Worm (Caenorhabditis elegans) whole organism, midembryonic: Measurements from ENCODE around the gene spe-29.

Source experiments
- T22C8.4 ChIP-seq: fragments of 200-800 bp; sonication (Bioruptor generic); IDR thresholded peaks from 2 replicates; pipeline ENCODE4 v1.3.6; 2022; ENCODE audit warnings: missing genetic modification characterization, missing compliant biosample characterization
- cog-1 ChIP-seq: sonication (generic microtip); optimal IDR thresholded peaks from 2 replicates; lab custom pipeline; 2016; ENCODE audit warnings: missing genetic modification characterization, missing compliant biosample characterization
- flt-1 ChIP-seq: fragments of 200-800 bp; sonication (Bioruptor generic); IDR thresholded peaks from 2 replicates; pipeline ENCODE4 v1.3.6; 2022; ENCODE audit warnings: missing genetic modification characterization, missing compliant biosample characterization
- ztf-29 ChIP-seq: fragments of 200-800 bp; sonication (Bioruptor generic); IDR thresholded peaks from 2 replicates; pipeline ENCODE4 v1.3.6; 2022; ENCODE audit warnings: missing genetic modification reagents, missing genetic modification characterization, missing compliant biosample characterization

DNA sequence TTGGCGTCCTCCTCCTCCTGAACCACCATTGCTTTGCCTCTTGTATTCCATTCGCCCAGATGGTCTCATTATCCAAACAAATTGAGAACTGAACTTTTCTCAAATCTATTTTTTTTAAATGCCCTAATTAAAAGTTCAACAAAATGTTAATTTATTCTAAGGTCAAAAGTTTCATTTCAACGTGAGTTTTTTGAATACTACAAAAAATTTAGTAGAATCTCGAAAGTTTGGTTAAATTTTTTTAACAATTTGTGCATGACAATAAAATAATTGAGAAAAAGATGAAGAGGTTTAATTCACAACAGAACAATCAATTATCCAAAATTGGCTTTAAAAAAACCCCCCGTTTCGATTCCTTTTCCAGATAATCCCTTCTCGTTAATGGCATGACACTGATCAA, 41.7 kb upstream of the spe-29 start, which contains the start of gene F32B6.4:
- TF ChIP-seq flt-1 (GFP tag; lab: Robert Waterston, UW), result no peak
- TF ChIP-seq T22C8.4 (GFP tag; lab: Robert Waterston, UW), result no peak
- TF ChIP-seq ztf-29 (GFP tag; lab: Robert Waterston, UW), result no peak
- TF ChIP-seq cog-1 (tag; lab: Kevin White, UChicago), result no peak
